Worm (Caenorhabditis elegans) whole organism, L2 larva: ENCODE results near the gene srw-29.

Source experiments
- ceh-16 ChIP-seq: fragments of 150-350 bp; optimal IDR thresholded peaks from 2 replicates; lab custom pipeline; 2014; ENCODE audit warnings: missing biosample characterization, missing genetic modification characterization
- dmd-4 ChIP-seq: sonication (generic microtip); optimal IDR thresholded peaks from 2 replicates; lab custom pipeline; 2017; ENCODE audit warnings: missing biosample characterization, missing genetic modification characterization
- lsy-2 ChIP-seq, 2 experiments: fragments of 150-350 bp in 1 of 2; sonication (generic microtip) in 1 of 2; optimal IDR thresholded peaks; 2 replicates each; lab custom pipeline; 2014 to 2017; ENCODE audit warnings: missing biosample characterization in 2 of 2, missing genetic modification characterization in 2 of 2
- nhr-6 ChIP-seq: fragments of 150-350 bp; optimal IDR thresholded peaks from 2 replicates; lab custom pipeline; 2014; ENCODE audit warnings: missing biosample characterization, missing genetic modification characterization
- sma-3 ChIP-seq: sonication (generic microtip); optimal IDR thresholded peaks from 2 replicates; lab custom pipeline; 2016; ENCODE audit warnings: missing genetic modification reagents, missing genetic modification characterization, missing compliant biosample characterization
- snpc-4 ChIP-seq: fragments of 150-350 bp; optimal IDR thresholded peaks from 2 replicates; lab custom pipeline; 2014; ENCODE audit warnings: missing biosample characterization, missing genetic modification characterization
- unc-39 ChIP-seq: fragments of 150-350 bp; optimal IDR thresholded peaks from 2 replicates; lab custom pipeline; 2014; ENCODE audit warnings: missing biosample characterization, missing genetic modification characterization
- unc-62 ChIP-seq: fragments of 150-350 bp; optimal IDR thresholded peaks from 2 replicates; lab custom pipeline; 2014; ENCODE audit warnings: missing biosample characterization, missing genetic modification reagents, missing genetic modification characterization

- TF ChIP-seq ceh-16 (tag; lab: Kevin White, UChicago): no peak
- no peak for TF ChIP-seq lsy-2 (tag; optimal IDR thresholded peaks at IDR 0.05; lab: Kevin White, UChicago)
- no peak for TF ChIP-seq unc-39 (tag; lab: Kevin White, UChicago)
- TF ChIP-seq snpc-4 (tag; lab: Kevin White, UChicago): no peak
- TF ChIP-seq unc-62: no peak
- no peak for TF ChIP-seq nhr-6 (tag; lab: Kevin White, UChicago)
- no peak for TF ChIP-seq dmd-4 (tag; lab: Kevin White, UChicago)
- no peak for TF ChIP-seq sma-3 (GFP tag; lab: Kevin White, UChicago)
These were observed 16.7 kb downstream of the srw-29 start, which contains the start of gene F26D2.3 for ce11 chrV:16407663-16408062.
